Worm (Caenorhabditis elegans) whole organism, L4 larva: ENCODE data around the gene C18E9.8.

Experiments
- fkh-10 ChIP-seq: fragments of 150-350 bp; optimal IDR thresholded peaks from 2 replicates; lab custom pipeline; 2014; ENCODE audit warnings: missing biosample characterization, missing genetic modification reagents, missing genetic modification characterization
- pqm-1 ChIP-seq: sonication (generic microtip); optimal IDR thresholded peaks from 2 replicates; lab custom pipeline; 2017; ENCODE audit warnings: missing biosample characterization, missing genetic modification characterization
- snpc-4 ChIP-seq: fragments of 150-350 bp; optimal IDR thresholded peaks from 2 replicates; lab custom pipeline; 2014; ENCODE audit warnings: missing biosample characterization, missing genetic modification characterization

DNA sequence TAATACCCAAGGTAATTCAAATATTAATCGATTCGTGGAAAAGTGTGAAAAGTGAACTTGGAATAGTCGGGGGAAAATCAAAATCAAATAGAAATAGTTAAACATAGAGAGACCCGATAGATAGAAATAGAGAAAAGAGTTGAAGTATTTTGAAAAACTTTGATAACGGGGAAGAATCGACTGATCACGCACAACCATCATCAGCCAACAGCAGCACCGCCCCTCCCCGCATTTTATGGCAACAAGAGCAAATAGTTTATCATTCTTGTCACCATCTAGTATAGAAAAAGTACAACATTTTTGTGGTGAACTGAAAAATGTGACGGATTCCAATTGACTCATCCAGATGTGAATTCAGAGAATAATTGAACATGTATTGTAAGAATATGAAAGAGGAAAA lies 3.7 kb upstream of the C18E9.8 start:
- TF ChIP-seq fkh-10 (no peak), pqm-1 (tag; lab: Kevin White, UChicago) (peak; percentile 71), snpc-4 (tag; lab: Kevin White, UChicago) (no peak)
